Worm (Caenorhabditis elegans): ENCODE measurements around the gene B0554.7.
A peak's percentile ranks its signal among the peaks of the same experiment; 100 is the strongest.

The B0554.7 gene

ce11 chrV:404210-404669, 36.6 kb downstream of the B0554.7 start, which contains the start of gene nhr-252:
Gene nhr-252 (plus strand): TSS chrV:404619.
- TF ChIP-seq tra-1 (GFP tag; IDR thresholded peaks at IDR 0.05), result no peak
- TF ChIP-seq daf-19 (GFP tag; conservative IDR thresholded peaks at IDR 0.05), result no peak
- no peak for TF ChIP-seq nhr-237 (tag; optimal IDR thresholded peaks at IDR 0.05)
- TF ChIP-seq ceh-20 (GFP tag; IDR thresholded peaks at IDR 0.05), result no peak
- TF ChIP-seq ces-1 (GFP tag; optimal IDR thresholded peaks at IDR 0.05), result no peak
- TF ChIP-seq nhr-102 (tag; optimal IDR thresholded peaks at IDR 0.05), result no peak
- TF ChIP-seq nhr-10 (tag; optimal IDR thresholded peaks at IDR 0.05), result no peak
- TF ChIP-seq pha-4 (GFP tag; IDR thresholded peaks at IDR 0.05), result no peak
- no peak for TF ChIP-seq pha-4 (tag; optimal IDR thresholded peaks at IDR 0.05)
- no peak for TF ChIP-seq F44E2.7 (GFP tag; IDR thresholded peaks at IDR 0.05)
- TF ChIP-seq daf-16 (GFP tag; optimal IDR thresholded peaks at IDR 0.05), result no peak
- no peak for TF ChIP-seq daf-16 (tag; optimal IDR thresholded peaks at IDR 0.05)
- TF ChIP-seq nhr-77 (tag; optimal IDR thresholded peaks at IDR 0.05), result no peak
- TF ChIP-seq fos-1 (tag; optimal IDR thresholded peaks at IDR 0.05), result no peak

- TF ChIP-seq ceh-44 (GFP tag; IDR thresholded peaks at IDR 0.05) (no peak), unc-62 (GFP tag; optimal IDR thresholded peaks at IDR 0.05 in 1 of 2) (no peak), unc-62 (tag; optimal IDR thresholded peaks at IDR 0.05) (no peak), T26A8.4 (GFP tag; IDR thresholded peaks at IDR 0.05) (no peak), daf-12 (tag; optimal IDR thresholded peaks at IDR 0.05) (no peak), spr-3 (GFP tag; optimal IDR thresholded peaks at IDR 0.05) (no peak), Y105C5A.15 (GFP tag; IDR thresholded peaks at IDR 0.05) (no peak), daf-19 (GFP tag; conservative IDR thresholded peaks at IDR 0.05) (no peak), cey-2 (tag; optimal IDR thresholded peaks at IDR 0.05; ENCODE audit: borderline replicate concordance, insufficient read depth) (no peak), unc-39 (tag; optimal IDR thresholded peaks at IDR 0.05) (no peak), fos-1 (tag; optimal IDR thresholded peaks at IDR 0.05) (no peak), gei-8 (GFP tag; optimal IDR thresholded peaks at IDR 0.05) (no peak), F37D6.2 (tag; optimal IDR thresholded peaks at IDR 0.05) (no peak)
Observed at ce11 chrV:403028-403427, 37.8 kb downstream of the B0554.7 start, which contains the start of gene srh-62. Gene srh-62 (minus strand): TSS chrV:403128.

- no peak for TF ChIP-seq rbr-2 (tag; optimal IDR thresholded peaks at IDR 0.05)
- no peak for TF ChIP-seq ceh-82 (tag; optimal IDR thresholded peaks at IDR 0.05)
- TF ChIP-seq unc-62 (GFP tag; optimal IDR thresholded peaks at IDR 0.05 in 1 of 2), result peak in 1 of 2 experiments; percentile 11
- no peak for TF ChIP-seq unc-62 (tag; optimal IDR thresholded peaks at IDR 0.05)
- TF ChIP-seq F26F4.8 (GFP tag; conservative IDR thresholded peaks at IDR 0.05), result no peak
Observed at ce11 chrV:399721-400120, 41.1 kb downstream of the B0554.7 start, which contains the start of gene scl-27. Gene scl-27 (plus strand): TSS chrV:400021.

- no peak for TF ChIP-seq Y75B8A.6 (GFP tag; IDR thresholded peaks at IDR 0.05)
- TF ChIP-seq saeg-2 (GFP tag; IDR thresholded peaks at IDR 0.05), result no peak
- TF ChIP-seq lin-39 (tag; optimal IDR thresholded peaks at IDR 0.05), result no peak
Observed at ce11 chrV:396309-396708, 44.5 kb downstream of the B0554.7 start, which contains the start of gene nhr-253. Gene nhr-253 (plus strand): TSS chrV:396593.

- TF ChIP-seq nhr-11 (tag; optimal IDR thresholded peaks at IDR 0.05), result peak; percentile 31
- no peak for TF ChIP-seq snpc-1.2 (GFP tag; IDR thresholded peaks at IDR 0.05)
- TF ChIP-seq lin-1 (GFP tag; IDR thresholded peaks at IDR 0.05), result no peak
- TF ChIP-seq dmd-6 (GFP tag; IDR thresholded peaks at IDR 0.05), result no peak
- TF ChIP-seq hif-1 (tag; optimal IDR thresholded peaks at IDR 0.05), result no peak
Observed at ce11 chrV:392199-392678, 48.6 kb downstream of the B0554.7 start, which contains the start of gene nhr-254. Gene nhr-254 (plus strand): TSS chrV:392628.
